Fruit fly (Drosophila melanogaster) whole organism, prepupa: ENCODE results near the gene Fie.

ENCODE experiments used
- Blimp-1 ChIP-seq: fragments of 200-800 bp; sonication (Bioruptor generic); optimal IDR thresholded peaks from 3 replicates; lab custom pipeline; 2017; ENCODE audit warnings: missing biosample characterization, missing genetic modification characterization, mild to moderate bottlenecking, moderate library complexity, missing genetic modification reagents
- CG10631 ChIP-seq: fragments of 200-800 bp; sonication (Bioruptor generic); optimal IDR thresholded peaks from 2 replicates; lab custom pipeline; 2016; ENCODE audit warnings: missing biosample characterization, missing genetic modification characterization
- CG11294 ChIP-seq: fragments of 200-800 bp; sonication (Bioruptor generic); IDR thresholded peaks from 2 replicates; pipeline ENCODE4 v1.3.6; 2022; ENCODE audit warnings: missing biosample characterization, missing genetic modification characterization
- CG11762 ChIP-seq: fragments of 200-800 bp; sonication (Bioruptor generic); optimal IDR thresholded peaks from 3 replicates; lab custom pipeline; 2016; ENCODE audit warnings: missing biosample characterization, missing genetic modification characterization; ENCODE audit not compliant: insufficient read depth
- CG11902 ChIP-seq: fragments of 200-800 bp; sonication (Bioruptor generic); optimal IDR thresholded peaks from 3 replicates; lab custom pipeline; 2016; ENCODE audit warnings: missing biosample characterization, missing genetic modification characterization
- CG15336 ChIP-seq: fragments of 200-800 bp; sonication (Bioruptor generic); IDR thresholded peaks from 2 replicates; pipeline ENCODE4 v1.3.6; 2022; ENCODE audit warnings: missing biosample characterization, missing genetic modification characterization
- CG16779 ChIP-seq: fragments of 200-800 bp; sonication (Bioruptor generic); optimal IDR thresholded peaks from 3 replicates; lab custom pipeline; 2017; ENCODE audit warnings: missing biosample characterization, mild to moderate bottlenecking, missing genetic modification characterization
- CG3032 ChIP-seq: fragments of 200-800 bp; optimal IDR thresholded peaks from 2 replicates; lab custom pipeline; 2019; ENCODE audit warnings: missing biosample characterization, mild to moderate bottlenecking, missing genetic modification characterization, moderate library complexity
- CG31627 ChIP-seq: fragments of 200-800 bp; sonication (Bioruptor generic); optimal IDR thresholded peaks from 3 replicates; lab custom pipeline; 2016; ENCODE audit warnings: missing biosample characterization, missing genetic modification characterization
- CG32006 ChIP-seq: fragments of 200-800 bp; sonication (Bioruptor generic); optimal IDR thresholded peaks from 3 replicates; lab custom pipeline; 2017; ENCODE audit warnings: missing biosample characterization, mild to moderate bottlenecking, missing genetic modification characterization
- CG34406 ChIP-seq: fragments of 200-800 bp; sonication (Bioruptor generic); optimal IDR thresholded peaks from 3 replicates; lab custom pipeline; 2016; ENCODE audit warnings: missing biosample characterization, missing genetic modification characterization
- CG3919 ChIP-seq: fragments of 200-800 bp; sonication (Bioruptor generic); optimal IDR thresholded peaks from 3 replicates; lab custom pipeline; 2016; ENCODE audit warnings: missing biosample characterization, missing genetic modification characterization
- CG4318 ChIP-seq: fragments of 200-800 bp; sonication (Bioruptor generic); optimal IDR thresholded peaks from 3 replicates; lab custom pipeline; 2017; ENCODE audit warnings: missing biosample characterization, mild to moderate bottlenecking, missing genetic modification characterization
- CG8119 ChIP-seq: fragments of 200-800 bp; sonication (Bioruptor generic); IDR thresholded peaks from 3 replicates; pipeline ENCODE4 v1.3.6; 2022; ENCODE audit warnings: missing biosample characterization, missing genetic modification characterization
- CG8632 ChIP-seq: fragments of 200-800 bp; sonication (Bioruptor generic); optimal IDR thresholded peaks from 3 replicates; lab custom pipeline; 2016; ENCODE audit warnings: missing biosample characterization, missing genetic modification characterization
- Eip75B ChIP-seq: fragments of 200-800 bp; sonication (Bioruptor generic); optimal IDR thresholded peaks from 3 replicates; lab custom pipeline; 2016; ENCODE audit warnings: missing biosample characterization, missing genetic modification characterization
- Eip78C ChIP-seq: fragments of 200-800 bp; sonication (Bioruptor generic); peaks from one replicate; lab custom pipeline; 2016; ENCODE audit warnings: missing biosample characterization, missing genetic modification characterization
- Ets96B ChIP-seq: fragments of 200-800 bp; optimal IDR thresholded peaks from 2 replicates; lab custom pipeline; 2019; ENCODE audit warnings: missing biosample characterization, mild to moderate bottlenecking, missing genetic modification characterization, moderate library complexity
- Gug ChIP-seq: fragments of 200-800 bp; sonication (Bioruptor generic); IDR thresholded peaks from 2 replicates; pipeline ENCODE4 v1.3.6; 2022; ENCODE audit warnings: missing biosample characterization, missing genetic modification characterization
- Hr39 ChIP-seq: fragments of 200-800 bp; sonication (Bioruptor generic); optimal IDR thresholded peaks from 2 replicates; lab custom pipeline; 2016; ENCODE audit warnings: missing biosample characterization, missing genetic modification characterization
- Hr4 ChIP-seq: fragments of 200-800 bp; sonication (Bioruptor generic); optimal IDR thresholded peaks from 3 replicates; lab custom pipeline; 2016; ENCODE audit warnings: missing biosample characterization, missing genetic modification characterization
- Met ChIP-seq: fragments of 200-800 bp; sonication (Bioruptor generic); optimal IDR thresholded peaks from 3 replicates; lab custom pipeline; 2016; ENCODE audit warnings: missing biosample characterization, missing genetic modification characterization
- OdsH ChIP-seq: fragments of 200-800 bp; sonication (Bioruptor generic); optimal IDR thresholded peaks from 3 replicates; lab custom pipeline; 2016; ENCODE audit warnings: missing biosample characterization, missing genetic modification characterization
- Smox ChIP-seq: fragments of 200-800 bp; sonication (Bioruptor generic); optimal IDR thresholded peaks from 3 replicates; lab custom pipeline; 2016; ENCODE audit warnings: missing biosample characterization, missing genetic modification characterization
- achi ChIP-seq: fragments of 200-800 bp; sonication (Bioruptor generic); optimal IDR thresholded peaks from 3 replicates; lab custom pipeline; 2016; ENCODE audit warnings: missing biosample characterization, missing genetic modification characterization
- dsx ChIP-seq: fragments of 200-800 bp; optimal IDR thresholded peaks from 3 replicates; lab custom pipeline; 2019; ENCODE audit warnings: missing biosample characterization, mild to moderate bottlenecking, missing genetic modification characterization, moderate library complexity; ENCODE audit not compliant: poor library complexity, severe bottlenecking
- eg ChIP-seq: fragments of 200-800 bp; sonication (Bioruptor generic); IDR thresholded peaks from 3 replicates; pipeline ENCODE4 v1.3.6; 2022; ENCODE audit warnings: missing biosample characterization, missing genetic modification characterization
- esn ChIP-seq: fragments of 200-800 bp; sonication (Bioruptor generic); optimal IDR thresholded peaks from 2 replicates; lab custom pipeline; 2016; ENCODE audit warnings: missing biosample characterization, mild to moderate bottlenecking, missing genetic modification characterization, moderate library complexity
- fd59A ChIP-seq: fragments of 200-800 bp; sonication (Bioruptor generic); optimal IDR thresholded peaks from 2 replicates; lab custom pipeline; 2017; ENCODE audit warnings: missing biosample characterization, mild to moderate bottlenecking, missing genetic modification characterization, missing genetic modification reagents
- fkh ChIP-seq: fragments of 200-800 bp; sonication (Bioruptor generic); optimal IDR thresholded peaks from 3 replicates; lab custom pipeline; 2017; ENCODE audit warnings: missing biosample characterization, mild to moderate bottlenecking, missing genetic modification characterization, moderate library complexity
- lz ChIP-seq: fragments of 200-800 bp; sonication (Bioruptor generic); optimal IDR thresholded peaks from 3 replicates; lab custom pipeline; 2016; ENCODE audit warnings: missing biosample characterization, missing genetic modification characterization
- spab ChIP-seq: fragments of 200-800 bp; sonication (Bioruptor generic); optimal IDR thresholded peaks from 2 replicates; lab custom pipeline; 2017; ENCODE audit warnings: missing biosample characterization, mild to moderate bottlenecking, missing genetic modification characterization, missing genetic modification reagents
- svp ChIP-seq: fragments of 200-800 bp; sonication (Bioruptor generic); peaks from one replicate; lab custom pipeline; 2016; ENCODE audit warnings: missing biosample characterization, missing genetic modification characterization

The Fie gene

DNA sequence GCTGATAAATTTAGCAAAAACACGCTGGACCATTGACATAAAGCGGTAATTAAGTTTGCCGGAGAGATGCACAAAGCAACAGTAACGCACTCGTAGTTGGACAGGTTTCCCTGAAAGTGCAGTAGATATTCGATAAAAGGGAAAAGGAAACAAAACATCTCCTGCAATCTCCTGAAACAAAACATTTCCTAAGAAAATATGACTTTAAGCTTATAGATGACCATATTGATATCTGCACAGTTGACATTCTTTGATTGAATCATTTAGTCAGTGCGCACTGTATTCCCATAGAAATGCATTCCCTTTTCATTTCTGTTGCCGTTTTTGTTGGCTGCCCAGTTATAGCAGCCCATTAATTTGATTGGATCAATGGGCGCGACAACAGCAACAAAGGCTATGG, 39.5 kb upstream of the Fie start (continued):
- TF ChIP-seq CG11902 (GFP tag; lab: Kevin White, UChicago) (peak; percentile 9), Met (GFP tag; lab: Kevin White, UChicago) (peak; percentile 42), CG32006 (GFP tag; lab: Kevin White, UChicago) (peak; percentile 59), Ets96B (tag; lab: Kevin White, UChicago) (peak; percentile 22), Smox (GFP tag; lab: Kevin White, UChicago) (peak; percentile 42), CG16779 (no peak), CG8632 (peak; percentile 67), Hr39 (GFP tag; lab: Kevin White, UChicago) (peak; percentile 57), Blimp-1 (GFP tag; lab: Kevin White, UChicago) (no peak), CG11762 (GFP tag; lab: Kevin White, UChicago) (peak; percentile 32), lz (GFP tag; lab: Kevin White, UChicago) (peak; percentile 38), Gug (GFP tag; lab: Robert Waterston, UW) (peak; percentile 31; the same call in 1 of the 2 replicates), CG10631 (peak; percentile 78), eg (GFP tag; lab: Robert Waterston, UW) (peak; percentile 61), CG3032 (tag; lab: Kevin White, UChicago) (peak; percentile 64), dsx (peak; percentile 80)

dm6 chr3L:3855194-3855980, 37.0 kb upstream of the Fie start:
- TF ChIP-seq CG32006 (GFP tag; lab: Kevin White, UChicago) (peak; percentile 33), OdsH (GFP tag; lab: Kevin White, UChicago) (peak; percentile 17), CG31627 (GFP tag; lab: Kevin White, UChicago) (peak; percentile 2), Eip75B (GFP tag; lab: Kevin White, UChicago) (no peak), esn (GFP tag; lab: Kevin White, UChicago) (peak; percentile 12), CG4318 (GFP tag; lab: Kevin White, UChicago) (no peak), svp (GFP tag; lab: Kevin White, UChicago) (peak; percentile 57), eg (GFP tag; lab: Robert Waterston, UW) (peak; percentile 49; the same call in 1 of the 3 replicates), CG8119 (GFP tag; lab: Robert Waterston, UW) (peak; percentile 37; the same call in 1 of the 3 replicates), fd59A (GFP tag; lab: Kevin White, UChicago) (no peak), CG34406 (peak; percentile 6), achi (peak; percentile 26), Hr4 (GFP tag; lab: Kevin White, UChicago) (peak; percentile 22), CG15336 (GFP tag; lab: Robert Waterston, UW) (peak; percentile 62), spab (GFP tag; lab: Kevin White, UChicago) (no peak), Blimp-1 (GFP tag; lab: Kevin White, UChicago) (no peak), CG10631 (peak; percentile 17), Eip78C (GFP tag; lab: Kevin White, UChicago) (peak; percentile 69), Ets96B (tag; lab: Kevin White, UChicago) (no peak)

- TF ChIP-seq CG11294 (GFP tag; lab: Robert Waterston, UW) = no peak
- TF ChIP-seq dsx = no peak
- TF ChIP-seq fkh (GFP tag; lab: Kevin White, UChicago) = peak; percentile 28
- TF ChIP-seq Eip75B (GFP tag; lab: Kevin White, UChicago) = no peak
- no peak for TF ChIP-seq CG3919 (GFP tag; lab: Kevin White, UChicago)
These were observed 36.4 kb upstream of the Fie start for dm6 chr3L:3856004-3856403.
